Worm (Caenorhabditis elegans): ENCODE results near the gene F32A5.4.

ce11 chrII:7232517-7232916 is 3.6 kb downstream of the F32A5.4 start, which contains the start of gene ctsa-3.1:
- no peak for TF ChIP-seq ama-1 (optimal IDR thresholded peaks at IDR 0.05)
- TF ChIP-seq scrt-1 (GFP tag; IDR thresholded peaks at IDR 0.05): no peak
- no peak for TF ChIP-seq B0310.2 (tag; optimal IDR thresholded peaks at IDR 0.05)
- TF ChIP-seq hnd-1 (tag; optimal IDR thresholded peaks at IDR 0.05): no peak
- TF ChIP-seq flt-1 (GFP tag; IDR thresholded peaks at IDR 0.05): no peak
- TF ChIP-seq ceh-13 (GFP tag; optimal IDR thresholded peaks at IDR 0.05): no peak
- no peak for TF ChIP-seq hmg-4 (GFP tag; optimal IDR thresholded peaks at IDR 0.05)
- no peak for TF ChIP-seq hmbx-1 (tag; optimal IDR thresholded peaks at IDR 0.05)
- no peak for TF ChIP-seq F13C5.2 (tag; optimal IDR thresholded peaks at IDR 0.05)
- no peak for TF ChIP-seq ets-7 (tag; optimal IDR thresholded peaks at IDR 0.05)
- TF ChIP-seq tbx-37 (GFP tag; conservative IDR thresholded peaks at IDR 0.05): no peak

Measured in whole organism, early embryonic.